Fruit fly (Drosophila melanogaster) whole organism, embryonic: ENCODE data around the gene CG34267.

ENCODE experiments used
- Ada2b ChIP-seq: fragments of 200-800 bp; sonication (Bioruptor generic); IDR thresholded peaks from 2 replicates; pipeline ENCODE4 v1.3.6; 2022; ENCODE audit warnings: missing biosample characterization, missing genetic modification characterization
- CG12104 ChIP-seq: fragments of 200-800 bp; sonication (Bioruptor generic); optimal IDR thresholded peaks from 3 replicates; lab custom pipeline; 2016; ENCODE audit warnings: missing biosample characterization, missing genetic modification characterization
- CG12299 ChIP-seq: fragments of 200-800 bp; sonication (Bioruptor generic); optimal IDR thresholded peaks from 2 replicates; lab custom pipeline; 2018; ENCODE audit warnings: missing biosample characterization, mild to moderate bottlenecking, missing genetic modification characterization
- CG13296 ChIP-seq: fragments of 200-800 bp; sonication (Bioruptor generic); optimal IDR thresholded peaks from 3 replicates; lab custom pipeline; 2018; ENCODE audit warnings: missing biosample characterization, mild to moderate bottlenecking, missing genetic modification characterization
- CG14965 ChIP-seq: fragments of 200-800 bp; sonication (Bioruptor generic); optimal IDR thresholded peaks from 2 replicates; lab custom pipeline; 2016; ENCODE audit warnings: missing biosample characterization, missing genetic modification characterization, borderline replicate concordance
- CG16813 ChIP-seq: fragments of 200-800 bp; sonication (Bioruptor generic); IDR thresholded peaks from 3 replicates; pipeline ENCODE4 v1.3.6; 2022; ENCODE audit warnings: missing biosample characterization, missing genetic modification characterization; ENCODE audit not compliant: partially characterized antibody
- CG18262 ChIP-seq: fragments of 200-800 bp; optimal IDR thresholded peaks from 3 replicates; lab custom pipeline; 2019; ENCODE audit warnings: missing biosample characterization, mild to moderate bottlenecking, missing genetic modification characterization, moderate library complexity
- CG3163 ChIP-seq: fragments of 200-800 bp; sonication (Bioruptor generic); optimal IDR thresholded peaks from 3 replicates; lab custom pipeline; 2016; ENCODE audit warnings: missing biosample characterization, missing genetic modification characterization
- CG4282 ChIP-seq: fragments of 200-800 bp; sonication (Bioruptor generic); optimal IDR thresholded peaks from 2 replicates; lab custom pipeline; 2016; ENCODE audit warnings: missing biosample characterization, missing genetic modification characterization
- CG4404 ChIP-seq: fragments of 200-800 bp; sonication (Bioruptor generic); IDR thresholded peaks from 2 replicates; pipeline ENCODE4 v1.3.6; 2022; ENCODE audit warnings: missing biosample characterization, missing genetic modification characterization
- CG4854 ChIP-seq: fragments of 200-800 bp; sonication (Bioruptor generic); optimal IDR thresholded peaks from 2 replicates; lab custom pipeline; 2016; ENCODE audit warnings: missing biosample characterization, missing genetic modification characterization, inconsistent platforms
- CG6175 ChIP-seq: fragments of 200-800 bp; sonication (Bioruptor generic); IDR thresholded peaks from 3 replicates; pipeline ENCODE4 v1.3.6; 2022; ENCODE audit warnings: missing biosample characterization, missing genetic modification characterization
- CG6765 ChIP-seq: fragments of 200-800 bp; sonication (Bioruptor generic); optimal IDR thresholded peaks from 3 replicates; lab custom pipeline; 2017; ENCODE audit warnings: missing biosample characterization, mild to moderate bottlenecking, missing genetic modification characterization
- CG9727 ChIP-seq: fragments of 200-800 bp; sonication (Bioruptor generic); optimal IDR thresholded peaks from 3 replicates; lab custom pipeline; 2017; ENCODE audit warnings: missing biosample characterization, mild to moderate bottlenecking, missing genetic modification characterization
- Doc3 ChIP-seq: fragments of 200-800 bp; sonication (Bioruptor generic); IDR thresholded peaks from 3 replicates; pipeline ENCODE4 v1.3.6; 2022; ENCODE audit warnings: missing biosample characterization, missing genetic modification characterization; ENCODE audit not compliant: partially characterized antibody
- Elba2 ChIP-seq: fragments of 200-800 bp; sonication (Bioruptor generic); optimal IDR thresholded peaks from 3 replicates; lab custom pipeline; 2016; ENCODE audit warnings: missing biosample characterization, missing genetic modification characterization
- Ets97D ChIP-seq: fragments of 200-800 bp; sonication (Bioruptor generic); optimal IDR thresholded peaks from 3 replicates; lab custom pipeline; 2016; ENCODE audit warnings: missing biosample characterization, missing genetic modification characterization
- H2.0 ChIP-seq: fragments of 200-800 bp; sonication (Bioruptor generic); IDR thresholded peaks from 2 replicates; pipeline ENCODE4 v1.3.6; 2022; ENCODE audit warnings: missing biosample characterization, missing genetic modification characterization
- HLH54F ChIP-seq: fragments of 200-800 bp; sonication (Bioruptor generic); optimal IDR thresholded peaks from 3 replicates; lab custom pipeline; 2016; ENCODE audit warnings: missing biosample characterization, missing genetic modification characterization
- Hand ChIP-seq: fragments of 200-800 bp; sonication (Bioruptor generic); optimal IDR thresholded peaks from 2 replicates; lab custom pipeline; 2017; ENCODE audit warnings: mild to moderate bottlenecking, missing biosample characterization, missing genetic modification reagents, missing genetic modification characterization
- Hey ChIP-seq: fragments of 200-800 bp; sonication (Bioruptor generic); optimal IDR thresholded peaks from 3 replicates; lab custom pipeline; 2018; ENCODE audit warnings: missing biosample characterization, mild to moderate bottlenecking, missing genetic modification characterization
- Hr3 ChIP-seq: fragments of 200-800 bp; sonication (Bioruptor generic); optimal IDR thresholded peaks from 3 replicates; lab custom pipeline; 2016; ENCODE audit warnings: missing biosample characterization, missing genetic modification characterization
- Med ChIP-seq: fragments of 200-800 bp; sonication (Bioruptor generic); peaks from one replicate; lab custom pipeline; 2016; ENCODE audit warnings: missing biosample characterization, missing genetic modification characterization, mild to moderate bottlenecking, inconsistent platforms, moderate library complexity
- NK7.1 ChIP-seq: fragments of 200-800 bp; sonication (Bioruptor generic); optimal IDR thresholded peaks from 3 replicates; lab custom pipeline; 2016; ENCODE audit warnings: missing biosample characterization, missing genetic modification characterization
- Oaz ChIP-seq: fragments of 200-800 bp; sonication (Bioruptor generic); IDR thresholded peaks from 2 replicates; pipeline ENCODE4 v1.3.6; 2022; ENCODE audit warnings: missing biosample characterization, missing genetic modification characterization
- Poxn ChIP-seq: fragments of 200-800 bp; sonication (Bioruptor generic); IDR thresholded peaks from 2 replicates; pipeline ENCODE4 v1.3.6; 2022; ENCODE audit warnings: missing biosample characterization, missing genetic modification characterization
- Spps ChIP-seq: fragments of 200-800 bp; sonication (Bioruptor generic); optimal IDR thresholded peaks from 2 replicates; lab custom pipeline; 2018; ENCODE audit warnings: missing biosample characterization, mild to moderate bottlenecking, missing genetic modification characterization
- TFAM ChIP-seq: fragments of 200-800 bp; sonication (Bioruptor generic); optimal IDR thresholded peaks from 2 replicates; lab custom pipeline; 2017; ENCODE audit warnings: missing biosample characterization, missing genetic modification characterization, inconsistent platforms
- Tbp ChIP-seq: fragments of >200 bp; optimal IDR thresholded peaks from 2 replicates; lab custom pipeline; 2018; ENCODE audit warnings: missing biosample characterization, missing genetic modification characterization
- al ChIP-seq: fragments of 200-800 bp; sonication (Bioruptor generic); IDR thresholded peaks from 2 replicates; pipeline ENCODE4 v1.3.6; 2022; ENCODE audit warnings: missing biosample characterization, missing genetic modification characterization
- bbx ChIP-seq: fragments of 200-800 bp; sonication (Bioruptor generic); IDR thresholded peaks from 2 replicates; pipeline ENCODE4 v1.3.6; 2022; ENCODE audit warnings: missing biosample characterization, missing genetic modification characterization; ENCODE audit not compliant: partially characterized antibody
- bsh ChIP-seq, 2 experiments: fragments of 200-800 bp; sonication (Bioruptor generic); optimal IDR thresholded peaks; 2 replicates each; lab custom pipeline; 2017 to 2018; ENCODE audit warnings: mild to moderate bottlenecking in 2 of 2, missing biosample characterization in 2 of 2, missing genetic modification characterization in 2 of 2, moderate library complexity in 1 of 2
- chm ChIP-seq: fragments of 200-800 bp; sonication (Bioruptor generic); IDR thresholded peaks from 2 replicates; pipeline ENCODE4 v1.3.6; 2022; ENCODE audit warnings: missing biosample characterization, missing genetic modification characterization
- corto ChIP-seq: fragments of 200-800 bp; sonication (Bioruptor generic); optimal IDR thresholded peaks from 2 replicates; lab custom pipeline; 2016; ENCODE audit warnings: missing biosample characterization, mild to moderate bottlenecking, missing genetic modification characterization, moderate library complexity
- emc ChIP-seq: fragments of 200-800 bp; sonication (Bioruptor generic); optimal IDR thresholded peaks from 2 replicates; lab custom pipeline; 2016; ENCODE audit warnings: missing biosample characterization, missing genetic modification characterization
- eyg ChIP-seq: fragments of 200-800 bp; sonication (Bioruptor generic); optimal IDR thresholded peaks from 3 replicates; lab custom pipeline; 2016; ENCODE audit warnings: missing biosample characterization, missing genetic modification characterization
- fd102C ChIP-seq: fragments of 200-800 bp; sonication (Bioruptor generic); optimal IDR thresholded peaks from 2 replicates; lab custom pipeline; 2018; ENCODE audit warnings: missing biosample characterization, mild to moderate bottlenecking, missing genetic modification characterization, moderate library complexity
- grau ChIP-seq: fragments of 200-800 bp; optimal IDR thresholded peaks from 3 replicates; lab custom pipeline; 2019; ENCODE audit warnings: missing biosample characterization, mild to moderate bottlenecking, missing genetic modification characterization, moderate library complexity
- gsb ChIP-seq: fragments of 200-800 bp; sonication (Bioruptor generic); IDR thresholded peaks from 2 replicates; pipeline ENCODE4 v1.3.6; 2022; ENCODE audit warnings: missing biosample characterization, missing genetic modification characterization
- h ChIP-seq: fragments of >200 bp; optimal IDR thresholded peaks from 2 replicates; lab custom pipeline; 2017
- lmd ChIP-seq: fragments of 200-800 bp; sonication (Bioruptor generic); IDR thresholded peaks from 2 replicates; pipeline ENCODE4 v1.3.6; 2022; ENCODE audit warnings: missing biosample characterization, missing genetic modification characterization
- onecut ChIP-seq: fragments of 200-800 bp; sonication (Bioruptor generic); IDR thresholded peaks from 2 replicates; pipeline ENCODE4 v1.3.6; 2022; ENCODE audit warnings: missing biosample characterization, missing genetic modification characterization
- pan ChIP-seq, 4 experiments: fragments of >200 bp in 3 of 4; fragments of 200-800 bp in 1 of 4; sonication (Bioruptor generic) in 1 of 4; optimal IDR thresholded peaks in 3 of 4; IDR thresholded peaks in 1 of 4; 2 replicates each; pipeline versions ENCODE4 v1.3.6 to Lab custom; 2017 to 2022; ENCODE audit warnings: missing biosample characterization in 2 of 4, missing genetic modification characterization in 2 of 4, mixed read lengths in 1 of 4
- pnt ChIP-seq: fragments of 200-800 bp; sonication (Bioruptor generic); optimal IDR thresholded peaks from 3 replicates; lab custom pipeline; 2016; ENCODE audit warnings: missing biosample characterization, missing genetic modification characterization
- pros ChIP-seq: fragments of 200-800 bp; sonication (Bioruptor generic); optimal IDR thresholded peaks from 3 replicates; lab custom pipeline; 2019; ENCODE audit warnings: missing biosample characterization, mild to moderate bottlenecking, missing genetic modification characterization, moderate library complexity
- slou ChIP-seq: fragments of 200-800 bp; sonication (Bioruptor generic); optimal IDR thresholded peaks from 3 replicates; lab custom pipeline; 2016; ENCODE audit warnings: missing biosample characterization, missing genetic modification characterization
- tll ChIP-seq, 2 experiments: fragments of 200-800 bp in 1 of 2; fragments of >200 bp in 1 of 2; sonication (Bioruptor generic) in 1 of 2; optimal IDR thresholded peaks; 2 replicates each; lab custom pipeline; 2017 to 2019; ENCODE audit warnings: missing biosample characterization in 2 of 2, missing genetic modification characterization in 2 of 2, mild to moderate bottlenecking in 1 of 2, moderate library complexity in 1 of 2
- tup ChIP-seq: fragments of 200-800 bp; sonication (Bioruptor generic); optimal IDR thresholded peaks from 2 replicates; lab custom pipeline; 2016; ENCODE audit warnings: missing biosample characterization, mild to moderate bottlenecking, missing genetic modification characterization, moderate library complexity
- zfh1 ChIP-seq: fragments of 200-800 bp; sonication (Bioruptor generic); IDR thresholded peaks from 3 replicates; pipeline ENCODE4 v1.3.6; 2022; ENCODE audit warnings: missing biosample characterization, missing genetic modification characterization

The CG34267 gene

dm6 chr3L:505782-506408 is 5.6 kb upstream of the CG34267 start (continued):
- TF ChIP-seq Poxn (GFP tag; lab: Robert Waterston, UW): no peak
- peak; percentile 31 for TF ChIP-seq CG6765 (GFP tag; lab: Kevin White, UChicago)
- peak; percentile 79 for TF ChIP-seq Hr3 (GFP tag; lab: Kevin White, UChicago)
- no peak for TF ChIP-seq Doc3 (GFP tag; lab: Robert Waterston, UW)
- TF ChIP-seq Oaz (GFP tag; lab: Robert Waterston, UW): 0 out of 2 replicates have a peak, but pooled peaks have one; percentile 51
- TF ChIP-seq Ada2b: peak; percentile 49; the same call in 1 of the 2 replicates
- TF ChIP-seq bsh (GFP tag; optimal IDR thresholded peaks at IDR 0.05; lab: Kevin White, UChicago): peak in 1 of 2 experiments; percentile 58
- peak; percentile 66 for TF ChIP-seq chm
- no peak for TF ChIP-seq CG16813 (GFP tag; lab: Robert Waterston, UW)
- peak; percentile 46 for TF ChIP-seq Elba2 (GFP tag; lab: Kevin White, UChicago)
- peak; percentile 91 for TF ChIP-seq CG4854 (GFP tag; lab: Kevin White, UChicago)
- TF ChIP-seq CG4282 (GFP tag; lab: Kevin White, UChicago): peak; percentile 29
- TF ChIP-seq HLH54F: peak; percentile 73
- TF ChIP-seq tup (GFP tag; lab: Kevin White, UChicago): no peak
- peak; percentile 80 for TF ChIP-seq zfh1 (GFP tag; lab: Robert Waterston, UW)
- TF ChIP-seq CG13296 (GFP tag; lab: Kevin White, UChicago): no peak
- peak; percentile 66 for TF ChIP-seq slou (GFP tag; lab: Kevin White, UChicago)
- no peak for TF ChIP-seq h (lab: Kevin White, UChicago)
- TF ChIP-seq eyg (GFP tag; lab: Kevin White, UChicago): peak; percentile 61
- no peak for TF ChIP-seq Spps (tag; lab: Kevin White, UChicago)
- peak; percentile 65; the same call in 2 of the 3 replicates for TF ChIP-seq CG6175
- no peak for TF ChIP-seq corto (GFP tag; lab: Kevin White, UChicago)
- TF ChIP-seq pnt (GFP tag; lab: Kevin White, UChicago): peak; percentile 88
- no peak for TF ChIP-seq pros (GFP tag; lab: Kevin White, UChicago)
- peak; percentile 35 for TF ChIP-seq NK7.1 (GFP tag; lab: Kevin White, UChicago)
- peak; percentile 74 for TF ChIP-seq H2.0
- peak; percentile 46; the same call in 1 of the 2 replicates for TF ChIP-seq CG4404 (GFP tag; lab: Robert Waterston, UW)
- peak; percentile 47 for TF ChIP-seq CG18262 (tag; lab: Kevin White, UChicago)
- peak; percentile 79 for TF ChIP-seq CG14965 (GFP tag; lab: Kevin White, UChicago)
- TF ChIP-seq fd102C (GFP tag; lab: Kevin White, UChicago): peak; percentile 39
- no peak; the same call in 1 of the 2 replicates for TF ChIP-seq bbx (GFP tag; lab: Robert Waterston, UW)
- peak; percentile 62 for TF ChIP-seq CG9727 (GFP tag; lab: Kevin White, UChicago)
- peak; percentile 64 for TF ChIP-seq emc
- peak; percentile 97 for TF ChIP-seq Med
- TF ChIP-seq pan (optimal IDR thresholded peaks at IDR 0.05; lab: Kevin White, UChicago): no peak
- TF ChIP-seq pan (GFP tag; optimal IDR thresholded peaks at IDR 0.05 in 1 of 2, IDR thresholded peaks at IDR 0.05 in 1 of 2): peak in 1 of 2 experiments; percentile 76
- no peak for TF ChIP-seq CG12299 (tag; lab: Kevin White, UChicago)
- TF ChIP-seq TFAM: no peak
- TF ChIP-seq tll (GFP tag; optimal IDR thresholded peaks at IDR 0.05; lab: Kevin White, UChicago): peak; percentile 22 to 58
- TF ChIP-seq onecut (GFP tag; lab: Robert Waterston, UW): peak; percentile 84
- peak; percentile 79 for TF ChIP-seq lmd
- TF ChIP-seq Ets97D: peak; percentile 90
- TF ChIP-seq Tbp: no peak
- TF ChIP-seq CG12104: peak; percentile 32
- peak; percentile 51 for TF ChIP-seq al (GFP tag; lab: Robert Waterston, UW)
- TF ChIP-seq CG3163 (GFP tag; lab: Kevin White, UChicago): peak; percentile 71
- peak; percentile 64 for TF ChIP-seq gsb
- TF ChIP-seq grau (tag; lab: Kevin White, UChicago): peak; percentile 65
- TF ChIP-seq Hey (tag; lab: Kevin White, UChicago): no peak
- no peak for TF ChIP-seq Hand
